Fruit fly (Drosophila melanogaster) S2 (cell line): ENCODE data around the gene Ctns.

Experiments
- CG8478 ChIP-seq: fragments of >200 bp; optimal IDR thresholded peaks from 2 replicates; lab custom pipeline; 2018
- CTCF ChIP-seq, 2 experiments: fragments of >200 bp; optimal IDR thresholded peaks; 2 replicates each; lab custom pipeline; 2018

- no peak for TF ChIP-seq CTCF (optimal IDR thresholded peaks at IDR 0.05; lab: Kevin White, UChicago)
- no peak for TF ChIP-seq CG8478 (lab: Kevin White, UChicago)
Measured at dm6 chr3R:23035463-23035862, 23.3 kb downstream of the Ctns start, which contains the start of gene CG13833.
